Fruit fly (Drosophila melanogaster): ENCODE results near the gene CG14340.

dm6 chr2L:1147656-1148055 lies 34.9 kb downstream of the CG14340 start:
- TF ChIP-seq CG8478 (optimal IDR thresholded peaks at IDR 0.05) (no peak), CTCF (optimal IDR thresholded peaks at IDR 0.05) (no peak)
